Worm (Caenorhabditis elegans): ENCODE results near the gene T14G8.2.
A peak's percentile ranks its signal among the peaks of the same experiment; 100 is the strongest.

Gene T14G8.2

DNA sequence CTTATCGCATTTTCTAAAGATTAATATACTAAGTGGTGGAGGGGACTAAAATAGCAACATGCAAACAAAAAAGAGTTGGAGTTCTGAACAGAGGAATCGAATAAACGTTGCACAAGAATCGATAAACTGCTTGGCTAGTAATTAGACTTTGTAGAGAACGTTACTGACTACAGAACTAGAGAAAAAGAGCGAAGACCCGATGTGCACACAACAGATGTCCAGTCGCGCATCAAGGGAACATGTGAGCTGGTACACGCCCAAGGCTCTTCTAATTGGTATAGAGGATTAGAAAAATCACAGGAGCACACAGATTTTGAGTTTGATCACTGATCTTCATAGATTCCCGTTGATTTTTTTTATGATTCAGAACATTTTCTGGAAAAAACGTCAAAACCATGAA lies 3.7 kb upstream of the T14G8.2 start:
- peak; percentile 5 for TF ChIP-seq ceh-8 (GFP tag; optimal IDR thresholded peaks at IDR 0.05)
- no peak for TF ChIP-seq isw-1 (GFP tag; IDR thresholded peaks at IDR 0.05)
- TF ChIP-seq nhr-11 (tag; optimal IDR thresholded peaks at IDR 0.05), result no peak
- no peak for TF ChIP-seq nhr-237 (tag; optimal IDR thresholded peaks at IDR 0.05)
- no peak for TF ChIP-seq fkh-4 (tag; optimal IDR thresholded peaks at IDR 0.05; ENCODE audit: borderline replicate concordance)
- no peak for TF ChIP-seq lin-35 (GFP tag; optimal IDR thresholded peaks at IDR 0.05)
- TF ChIP-seq pax-3 (tag; optimal IDR thresholded peaks at IDR 0.05), result no peak
- no peak for TF ChIP-seq fkh-10 (GFP tag; optimal IDR thresholded peaks at IDR 0.05)
- no peak for TF ChIP-seq nhr-90 (tag; optimal IDR thresholded peaks at IDR 0.05; ENCODE audit: poor library complexity)
- no peak for TF ChIP-seq ztf-4 (tag; optimal IDR thresholded peaks at IDR 0.05)
- peak; percentile 55 for TF ChIP-seq dsc-1 (tag; optimal IDR thresholded peaks at IDR 0.05)
- no peak for TF ChIP-seq nhr-76 (tag; optimal IDR thresholded peaks at IDR 0.05)
- TF ChIP-seq blmp-1 (tag; optimal IDR thresholded peaks at IDR 0.05), result no peak
- no peak for TF ChIP-seq aly-2 (tag; optimal IDR thresholded peaks at IDR 0.05)
- TF ChIP-seq unc-62 (GFP tag; optimal IDR thresholded peaks at IDR 0.05), result no peak
- no peak for TF ChIP-seq dpl-1 (GFP tag; optimal IDR thresholded peaks at IDR 0.05)
- no peak for TF ChIP-seq efl-1 (optimal IDR thresholded peaks at IDR 0.05)
- peak in 1 of 2 experiments; percentile 82 for TF ChIP-seq efl-1 (GFP tag; optimal IDR thresholded peaks at IDR 0.05 in 1 of 2)
- no peak for TF ChIP-seq vab-15 (tag; optimal IDR thresholded peaks at IDR 0.05)
- no peak for TF ChIP-seq ces-1 (GFP tag; optimal IDR thresholded peaks at IDR 0.05)
- TF ChIP-seq ama-1 (optimal IDR thresholded peaks at IDR 0.05), result no peak

DNA sequence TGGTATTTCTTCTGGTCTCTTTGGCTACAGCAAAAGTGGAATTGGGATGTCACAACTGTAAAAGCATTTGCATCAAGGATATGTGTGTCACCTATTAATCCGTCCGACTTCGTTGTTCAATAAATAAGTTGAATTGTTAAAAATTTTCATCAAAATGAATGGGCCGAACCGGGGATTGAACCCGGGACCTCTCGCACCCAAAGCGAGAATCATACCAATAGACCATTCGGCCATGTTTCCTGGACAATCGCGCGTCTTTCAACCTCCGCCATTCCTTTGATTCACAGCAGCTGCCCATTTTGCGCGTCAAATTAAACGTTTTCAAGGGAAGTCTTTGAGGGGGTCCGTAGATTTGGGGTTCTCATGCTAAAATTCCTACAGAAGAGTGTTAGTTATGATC lies 3.1 kb upstream of the T14G8.2 start:
- TF ChIP-seq ces-1 (GFP tag; optimal IDR thresholded peaks at IDR 0.05) (no peak), efl-1 (optimal IDR thresholded peaks at IDR 0.05) (no peak), efl-1 (GFP tag; optimal IDR thresholded peaks at IDR 0.05 in 1 of 2) (peak in 1 of 2 experiments; percentile 74)

DNA sequence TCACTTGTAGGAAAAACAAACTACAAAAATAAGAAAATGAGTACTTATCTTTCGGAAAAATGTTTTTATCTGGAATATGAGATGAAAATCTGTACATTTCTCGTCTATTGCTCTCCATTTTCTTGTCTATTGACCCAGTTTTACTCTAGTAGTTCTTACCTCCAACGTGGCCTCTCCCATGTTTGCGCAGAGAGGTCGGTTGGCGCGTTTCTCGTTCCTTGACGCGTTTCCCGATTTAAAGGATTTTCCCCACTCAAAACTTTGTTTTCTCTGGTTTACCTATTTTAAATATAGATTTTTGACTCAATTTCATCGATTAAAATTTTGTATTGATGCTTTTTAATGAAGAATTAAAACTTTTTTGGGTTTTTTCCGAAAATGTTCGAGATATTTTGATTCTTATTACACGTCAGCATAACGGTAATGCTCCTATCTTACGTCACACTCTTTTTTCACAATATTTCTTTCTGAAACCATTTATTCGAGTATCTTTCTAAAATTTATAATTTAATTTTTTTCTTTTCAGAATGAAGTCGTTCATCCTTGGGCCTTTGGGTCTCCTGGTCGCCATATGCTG lies 3.0 kb downstream of the T14G8.2 start, which contains the start of gene T14G8.3:
TSS of gene T14G8.3 (plus strand) at position 527 of the 577 bp plus-strand sequence.
- no peak for TF ChIP-seq mab-9 (GFP tag; IDR thresholded peaks at IDR 0.05)
- peak; percentile 48 for TF ChIP-seq nhr-19 (GFP tag; conservative IDR thresholded peaks at IDR 0.05)
- no peak for TF ChIP-seq grh-1 (GFP tag; IDR thresholded peaks at IDR 0.05)
- peak; percentile 47 for TF ChIP-seq nhr-47 (tag; optimal IDR thresholded peaks at IDR 0.05)
- TF ChIP-seq ceh-88 (GFP tag; IDR thresholded peaks at IDR 0.05), result no peak
- TF ChIP-seq nhr-28 (tag; optimal IDR thresholded peaks at IDR 0.05), result no peak
- no peak for TF ChIP-seq sptf-1 (tag; optimal IDR thresholded peaks at IDR 0.05)
- no peak for TF ChIP-seq ceh-63 (GFP tag; optimal IDR thresholded peaks at IDR 0.05)
- no peak for TF ChIP-seq jun-1 (tag; optimal IDR thresholded peaks at IDR 0.05)
- peak; percentile 99 for TF ChIP-seq xbp-1 (tag; optimal IDR thresholded peaks at IDR 0.05)
- TF ChIP-seq lin-35 (GFP tag; optimal IDR thresholded peaks at IDR 0.05), result peak; percentile 3 to 73
- no peak for TF ChIP-seq lin-15B (tag; optimal IDR thresholded peaks at IDR 0.05)
- TF ChIP-seq efl-1 (optimal IDR thresholded peaks at IDR 0.05), result peak; percentile 29 to 51
- peak; percentile 5 to 91 for TF ChIP-seq efl-1 (GFP tag; optimal IDR thresholded peaks at IDR 0.05 in 1 of 2)
- peak; percentile 62 for TF ChIP-seq swsn-7 (tag; optimal IDR thresholded peaks at IDR 0.05)
- TF ChIP-seq C34B4.2 (tag; optimal IDR thresholded peaks at IDR 0.05), result no peak
- TF ChIP-seq pqm-1 (tag; optimal IDR thresholded peaks at IDR 0.05), result no peak
- TF ChIP-seq F16B12.6 (tag; optimal IDR thresholded peaks at IDR 0.05), result no peak
- TF ChIP-seq nhr-12 (tag; optimal IDR thresholded peaks at IDR 0.05), result no peak
- TF ChIP-seq unc-86 (tag; optimal IDR thresholded peaks at IDR 0.05), result peak; percentile 25
- no peak for TF ChIP-seq ets-5 (GFP tag; IDR thresholded peaks at IDR 0.05)
- peak; percentile 66 for TF ChIP-seq blmp-1 (tag; optimal IDR thresholded peaks at IDR 0.05)
- TF ChIP-seq fkh-4 (tag; optimal IDR thresholded peaks at IDR 0.05; ENCODE audit: borderline replicate concordance), result no peak
- TF ChIP-seq nhr-237 (tag; optimal IDR thresholded peaks at IDR 0.05), result no peak
- no peak for TF ChIP-seq egl-27 (tag; optimal IDR thresholded peaks at IDR 0.05)
- TF ChIP-seq sox-4 (tag; optimal IDR thresholded peaks at IDR 0.05), result no peak
- no peak for TF ChIP-seq fkh-10 (GFP tag; optimal IDR thresholded peaks at IDR 0.05)
- no peak for TF ChIP-seq isw-1 (GFP tag; IDR thresholded peaks at IDR 0.05)
- no peak for TF ChIP-seq nhr-11 (tag; optimal IDR thresholded peaks at IDR 0.05)
- no peak for TF ChIP-seq lin-13 (GFP tag; optimal IDR thresholded peaks at IDR 0.05)
- TF ChIP-seq unc-98 (GFP tag; IDR thresholded peaks at IDR 0.05), result no peak
- no peak for TF ChIP-seq sup-37 (GFP tag; optimal IDR thresholded peaks at IDR 0.05)
- TF ChIP-seq ceh-82 (tag; optimal IDR thresholded peaks at IDR 0.05), result peak; percentile 29 to 53 (median 50)
- TF ChIP-seq nhr-85 (tag), result peak; percentile 81
- TF ChIP-seq dsc-1 (tag; optimal IDR thresholded peaks at IDR 0.05), result peak; percentile 34
- peak; percentile 17 for TF ChIP-seq aly-2 (tag; optimal IDR thresholded peaks at IDR 0.05)
- peak; percentile 67 for TF ChIP-seq nhr-71 (tag; optimal IDR thresholded peaks at IDR 0.05)
- TF ChIP-seq fos-1 (tag; optimal IDR thresholded peaks at IDR 0.05), result no peak
